Worm (Caenorhabditis elegans): ENCODE data around the gene fbxa-63.

DNA sequence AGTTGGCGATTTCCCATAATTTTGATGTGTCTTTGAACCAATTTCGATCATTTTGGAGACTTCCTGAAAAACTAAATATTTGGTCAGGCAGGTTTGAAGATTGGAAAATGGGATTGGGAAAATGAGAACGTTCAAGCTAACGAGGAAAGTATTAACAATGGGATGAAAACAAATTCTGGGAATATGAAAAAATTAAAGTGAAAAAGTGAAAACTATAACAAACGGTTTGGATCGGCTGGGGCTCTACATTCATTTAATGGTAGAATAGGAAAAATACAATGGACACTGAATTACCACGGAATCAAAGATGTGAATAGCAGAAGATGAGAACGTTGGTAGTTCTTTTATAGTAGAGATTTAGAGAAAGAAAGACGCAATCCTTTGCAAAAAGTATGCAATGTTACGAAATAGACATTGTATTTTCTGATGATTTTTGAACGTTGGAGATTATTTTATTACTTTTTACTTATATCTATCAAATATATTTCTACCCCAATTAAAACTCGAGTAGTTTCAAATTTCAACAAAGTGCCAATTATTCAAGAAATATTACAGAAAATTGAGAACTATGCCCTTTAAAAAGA, 45.3 kb downstream of the fbxa-63 start, which contains the start of gene fbxa-50:
- TF ChIP-seq eyg-1 (tag; optimal IDR thresholded peaks at IDR 0.05) (no peak), ceh-45 (GFP tag; IDR thresholded peaks at IDR 0.05) (no peak), pha-4 (tag; optimal IDR thresholded peaks at IDR 0.05) (no peak), lin-11 (tag; optimal IDR thresholded peaks at IDR 0.05) (no peak), elt-2 (tag; optimal IDR thresholded peaks at IDR 0.05) (no peak), unc-55 (GFP tag; optimal IDR thresholded peaks at IDR 0.05) (no peak), odd-2 (tag; optimal IDR thresholded peaks at IDR 0.05) (no peak), unc-86 (tag; optimal IDR thresholded peaks at IDR 0.05) (no peak), pag-3 (tag; optimal IDR thresholded peaks at IDR 0.05; ENCODE audit: borderline replicate concordance) (no peak), fkh-10 (GFP tag; optimal IDR thresholded peaks at IDR 0.05) (no peak), unc-3 (GFP tag; conservative IDR thresholded peaks at IDR 0.05) (no peak), unc-3 (tag; optimal IDR thresholded peaks at IDR 0.05) (no peak), ceh-19 (GFP tag; optimal IDR thresholded peaks at IDR 0.05) (no peak), hlh-8 (tag; optimal IDR thresholded peaks at IDR 0.05) (no peak)
